Fruit fly (Drosophila melanogaster): Measurements from ENCODE around the gene bard.

The bard gene

dm6 chr3R:18121385-18122151, 40.7 kb downstream of the bard start (continued):
- TF ChIP-seq CG12155 (GFP tag; optimal IDR thresholded peaks at IDR 0.05), result no peak
- TF ChIP-seq Meics (GFP tag; optimal IDR thresholded peaks at IDR 0.05), result no peak
- peak; percentile 13 for TF ChIP-seq NC2β (GFP tag; optimal IDR thresholded peaks at IDR 0.05)
- peak; percentile 37 for TF ChIP-seq kah (GFP tag; optimal IDR thresholded peaks at IDR 0.05)
- peak; percentile 37 for TF ChIP-seq pros (GFP tag; optimal IDR thresholded peaks at IDR 0.05)
- TF ChIP-seq CG1832 (GFP tag; optimal IDR thresholded peaks at IDR 0.05), result no peak
- TF ChIP-seq Usf (GFP tag; optimal IDR thresholded peaks at IDR 0.05), result no peak
- TF ChIP-seq insv (GFP tag; optimal IDR thresholded peaks at IDR 0.05), result peak in 1 of 2 experiments; percentile 61
- TF ChIP-seq grn (GFP tag; optimal IDR thresholded peaks at IDR 0.05), result no peak
- TF ChIP-seq CG9932 (GFP tag; IDR thresholded peaks at IDR 0.05), result no peak; the same call in 1 of the 2 replicates
- TF ChIP-seq D19B (GFP tag; optimal IDR thresholded peaks at IDR 0.05), result no peak
- TF ChIP-seq chif (GFP tag; optimal IDR thresholded peaks at IDR 0.05), result peak in 1 of 2 experiments; percentile 3
- no peak for TF ChIP-seq CG13894 (tag; optimal IDR thresholded peaks at IDR 0.05)
- TF ChIP-seq Dll (GFP tag; IDR thresholded peaks at IDR 0.05; ENCODE audit: partially characterized antibody), result 0 out of 4 replicates have a peak, but pooled peaks have one; percentile 19
- no peak for TF ChIP-seq eve (GFP tag; optimal IDR thresholded peaks at IDR 0.05)
- TF ChIP-seq CG4424 (GFP tag; optimal IDR thresholded peaks at IDR 0.05), result no peak
- no peak for TF ChIP-seq Atf3 (GFP tag; optimal IDR thresholded peaks at IDR 0.05)
- TF ChIP-seq CG2199 (GFP tag; IDR thresholded peaks at IDR 0.05), result peak; percentile 71; the same call in 2 of the 3 replicates
- no peak for TF ChIP-seq CG18764 (GFP tag; optimal IDR thresholded peaks at IDR 0.05)
- no peak for TF ChIP-seq CG10654 (GFP tag; optimal IDR thresholded peaks at IDR 0.05)
- TF ChIP-seq sug (tag; optimal IDR thresholded peaks at IDR 0.05), result peak; percentile 59
- no peak for TF ChIP-seq prd (optimal IDR thresholded peaks at IDR 0.05)
- no peak for TF ChIP-seq prd (GFP tag; IDR thresholded peaks at IDR 0.05)
- peak; percentile 31 for TF ChIP-seq cad (GFP tag; optimal IDR thresholded peaks at IDR 0.05)
- TF ChIP-seq odd (GFP tag; optimal IDR thresholded peaks at IDR 0.05), result peak; percentile 39
- TF ChIP-seq ranshi (GFP tag; IDR thresholded peaks at IDR 0.05), result no peak
- TF ChIP-seq CG14860 (GFP tag; IDR thresholded peaks at IDR 0.05; ENCODE audit: partially characterized antibody), result no peak
- no peak for TF ChIP-seq CG11085 (GFP tag; IDR thresholded peaks at IDR 0.05)
- peak; percentile 87 for TF ChIP-seq ewg (GFP tag; optimal IDR thresholded peaks at IDR 0.05)
- TF ChIP-seq vfl (GFP tag; optimal IDR thresholded peaks at IDR 0.05), result no peak
- TF ChIP-seq YL-1 (GFP tag; optimal IDR thresholded peaks at IDR 0.05), result no peak
- TF ChIP-seq zfh1 (GFP tag; IDR thresholded peaks at IDR 0.05), result no peak
- TF ChIP-seq Oli (tag; optimal IDR thresholded peaks at IDR 0.05), result no peak
- TF ChIP-seq sens-2 (GFP tag; IDR thresholded peaks at IDR 0.05), result no peak
- TF ChIP-seq CG31224 (GFP tag; IDR thresholded peaks at IDR 0.05), result no peak
- TF ChIP-seq repo (GFP tag; optimal IDR thresholded peaks at IDR 0.05), result no peak
- no peak for TF ChIP-seq CG12219 (GFP tag; optimal IDR thresholded peaks at IDR 0.05)
- peak; percentile 44 for TF ChIP-seq CG12769 (tag; optimal IDR thresholded peaks at IDR 0.05)
- TF ChIP-seq CG13287 (GFP tag; IDR thresholded peaks at IDR 0.05; ENCODE audit: partially characterized antibody), result peak; percentile 51
- TF ChIP-seq Lhr (GFP tag; optimal IDR thresholded peaks at IDR 0.05), result no peak
- TF ChIP-seq CG10321 (GFP tag; IDR thresholded peaks at IDR 0.05), result no peak
- TF ChIP-seq Drgx (GFP tag; IDR thresholded peaks at IDR 0.05), result no peak
- TF ChIP-seq CTCF (GFP tag; optimal IDR thresholded peaks at IDR 0.05), result peak; percentile 84
- no peak for TF ChIP-seq CG12942 (GFP tag; optimal IDR thresholded peaks at IDR 0.05)
- TF ChIP-seq wek (GFP tag; optimal IDR thresholded peaks at IDR 0.05), result peak; percentile 2
- TF ChIP-seq CG4820 (GFP tag; optimal IDR thresholded peaks at IDR 0.05), result no peak
- TF ChIP-seq CG1233 (GFP tag; optimal IDR thresholded peaks at IDR 0.05), result no peak
- TF ChIP-seq Eip74EF (GFP tag; optimal IDR thresholded peaks at IDR 0.05), result no peak
- no peak for TF ChIP-seq CG3726 (GFP tag; IDR thresholded peaks at IDR 0.05)
- no peak for TF ChIP-seq CG6683 (GFP tag; optimal IDR thresholded peaks at IDR 0.05)

Measured in whole organism, embryonic.